Fruit fly (Drosophila melanogaster): Measurements from ENCODE around the gene ND-SGDH.

The ND-SGDH gene

DNA sequence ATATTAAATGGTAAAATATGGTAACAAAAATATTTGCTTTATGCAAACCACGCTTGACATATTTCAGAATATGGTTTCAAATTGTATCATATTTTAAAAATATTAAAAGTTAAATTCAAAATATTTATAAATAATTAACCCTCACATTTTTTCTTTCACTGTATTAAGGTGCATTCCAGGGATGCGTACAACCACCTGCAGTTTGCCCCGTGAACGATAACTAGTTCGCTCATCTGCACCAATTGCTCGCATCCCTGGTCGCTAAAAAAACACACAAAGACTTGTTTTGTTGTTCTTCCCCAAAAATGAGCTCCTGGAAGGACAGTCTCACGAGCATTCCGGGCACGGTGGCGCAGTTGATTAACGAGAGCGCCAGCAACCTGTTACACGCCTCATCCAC, 6.5 kb downstream of the ND-SGDH start, which contains the start of gene DEF8:
Gene DEF8, plus strand, starts transcription at position 229 of the 400 bp plus-strand sequence.
- no peak for TF ChIP-seq CrebA (GFP tag; optimal IDR thresholded peaks at IDR 0.05; ENCODE audit: borderline replicate concordance)
- peak; percentile 84 for TF ChIP-seq HLH106 (tag; optimal IDR thresholded peaks at IDR 0.05)
- no peak for TF ChIP-seq Mio (GFP tag; optimal IDR thresholded peaks at IDR 0.05)
- TF ChIP-seq dmrt93B (GFP tag; optimal IDR thresholded peaks at IDR 0.05): peak; percentile 23
- no peak for TF ChIP-seq Rel (GFP tag; optimal IDR thresholded peaks at IDR 0.05)
- TF ChIP-seq Rel (tag; optimal IDR thresholded peaks at IDR 0.05): peak; percentile 99
- TF ChIP-seq jim (GFP tag; optimal IDR thresholded peaks at IDR 0.05): no peak
- no peak for TF ChIP-seq sage (GFP tag; optimal IDR thresholded peaks at IDR 0.05)
- TF ChIP-seq rgr (GFP tag; optimal IDR thresholded peaks at IDR 0.05): peak; percentile 78
- peak; percentile 30 for TF ChIP-seq Hnf4 (GFP tag; optimal IDR thresholded peaks at IDR 0.05)
- TF ChIP-seq CG32264 (GFP tag; optimal IDR thresholded peaks at IDR 0.05): no peak
- TF ChIP-seq GATAd (GFP tag; optimal IDR thresholded peaks at IDR 0.05): no peak
- TF ChIP-seq woc (GFP tag; optimal IDR thresholded peaks at IDR 0.05): peak; percentile 71
- no peak for TF ChIP-seq tai (GFP tag; optimal IDR thresholded peaks at IDR 0.05)
- TF ChIP-seq fru (GFP tag; optimal IDR thresholded peaks at IDR 0.05): peak; percentile 65
- no peak for TF ChIP-seq N (GFP tag; optimal IDR thresholded peaks at IDR 0.05)
- peak; percentile 38 for TF ChIP-seq ey (GFP tag; optimal IDR thresholded peaks at IDR 0.05)
- peak; percentile 72 for TF ChIP-seq psq (GFP tag; optimal IDR thresholded peaks at IDR 0.05)
- no peak for TF ChIP-seq Dif (GFP tag; optimal IDR thresholded peaks at IDR 0.05; ENCODE audit: partially characterized antibody)
- TF ChIP-seq Hr78 (GFP tag; optimal IDR thresholded peaks at IDR 0.05): no peak
- TF ChIP-seq usp (GFP tag; optimal IDR thresholded peaks at IDR 0.05): no peak
- TF ChIP-seq OdsH (GFP tag; optimal IDR thresholded peaks at IDR 0.05): peak; percentile 78
- TF ChIP-seq Abd-B (GFP tag; optimal IDR thresholded peaks at IDR 0.05): no peak
- TF ChIP-seq Vsx2 (GFP tag; optimal IDR thresholded peaks at IDR 0.05; ENCODE audit: partially characterized antibody): no peak
- TF ChIP-seq sv (GFP tag; optimal IDR thresholded peaks at IDR 0.05): peak; percentile 30
- TF ChIP-seq Jra (GFP tag; optimal IDR thresholded peaks at IDR 0.05): no peak
- TF ChIP-seq br (GFP tag; optimal IDR thresholded peaks at IDR 0.05): peak; percentile 37
- peak; percentile 58 for TF ChIP-seq h (GFP tag; optimal IDR thresholded peaks at IDR 0.05)
- TF ChIP-seq dsf (GFP tag; optimal IDR thresholded peaks at IDR 0.05; ENCODE audit: borderline replicate concordance): no peak
- TF ChIP-seq Sp1 (GFP tag; optimal IDR thresholded peaks at IDR 0.05): peak; percentile 85
- peak in 1 of 2 experiments; percentile 76 for TF ChIP-seq foxo (GFP tag; optimal IDR thresholded peaks at IDR 0.05)
- TF ChIP-seq lola (GFP tag; optimal IDR thresholded peaks at IDR 0.05): no peak
- no peak for TF ChIP-seq Myc (optimal IDR thresholded peaks at IDR 0.05)
- TF ChIP-seq Dfd (GFP tag; optimal IDR thresholded peaks at IDR 0.05): no peak
- TF ChIP-seq dl (GFP tag; optimal IDR thresholded peaks at IDR 0.05; ENCODE audit: insufficient read depth in 1 of 2, partially characterized antibody in 2 of 2): no peak
- peak; percentile 78 for TF ChIP-seq Hr83 (GFP tag; optimal IDR thresholded peaks at IDR 0.05; ENCODE audit: poor library complexity, severe bottlenecking)
- TF ChIP-seq pan (optimal IDR thresholded peaks at IDR 0.05): no peak
- peak; percentile 52 for TF ChIP-seq CG9705 (GFP tag; optimal IDR thresholded peaks at IDR 0.05)
- TF ChIP-seq brk (GFP tag; optimal IDR thresholded peaks at IDR 0.05): peak; percentile 24

DNA sequence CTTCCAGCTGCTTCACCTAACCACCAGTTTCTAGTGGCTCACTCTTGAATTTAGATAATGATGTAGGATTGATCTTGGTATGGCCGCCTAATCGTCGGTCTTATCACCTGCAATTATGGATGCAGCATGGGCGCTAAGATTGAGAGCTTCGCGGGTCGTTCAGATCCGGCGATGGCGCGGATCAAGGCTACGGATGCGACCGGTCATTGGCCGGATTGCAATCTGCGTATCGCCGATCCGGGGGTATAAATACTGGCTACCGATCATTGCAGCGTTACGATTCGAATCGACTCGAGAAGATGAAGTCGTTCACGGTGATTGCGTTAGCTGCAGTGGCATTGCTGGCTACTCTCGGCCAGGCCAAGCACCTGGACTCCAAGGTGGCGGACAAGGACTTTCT, 9.3 kb downstream of the ND-SGDH start, which contains the start of gene Lsp2:
Gene Lsp2, plus strand, starts transcription at position 283 of the 400 bp plus-strand sequence.
- TF ChIP-seq lola (GFP tag; optimal IDR thresholded peaks at IDR 0.05) (no peak), Hnf4 (GFP tag; optimal IDR thresholded peaks at IDR 0.05) (peak; percentile 0)

DNA sequence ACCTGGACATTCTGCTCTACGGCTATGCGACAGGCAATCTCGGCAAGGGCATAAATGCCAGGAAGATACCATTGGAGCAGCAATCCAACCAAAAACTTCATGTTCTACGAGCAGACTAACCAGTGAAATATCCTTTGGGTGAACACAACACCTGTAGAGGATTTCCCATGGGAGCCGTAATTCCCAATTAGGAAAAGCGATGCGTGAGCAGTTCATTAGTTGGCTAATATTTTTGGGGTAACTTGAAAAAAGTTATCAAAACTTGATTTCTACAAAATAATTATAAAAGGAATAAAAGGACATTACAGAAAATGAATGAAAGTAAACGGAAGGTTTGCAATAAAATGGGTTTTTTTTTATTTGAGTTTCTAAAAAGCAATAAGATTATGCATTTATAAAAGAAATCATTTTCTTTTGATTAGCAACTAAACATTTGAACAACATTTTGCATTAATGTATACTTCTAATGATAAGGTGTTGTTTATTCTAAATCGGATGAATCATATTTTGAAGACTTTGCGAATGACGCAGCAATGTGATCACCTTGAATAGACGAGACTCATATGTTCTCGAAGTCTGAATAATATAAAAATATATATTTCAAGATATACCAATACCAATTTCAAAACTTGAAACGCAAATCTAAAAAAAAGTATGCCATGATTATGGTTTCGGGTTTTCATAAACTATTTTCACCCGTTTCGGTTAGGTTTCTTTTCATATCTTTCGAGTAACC, 10.9 kb downstream of the ND-SGDH start, which contains the start of the genes Ir68b and CG34241:
Gene Ir68b, minus strand, starts transcription at position 101 of the 736 bp plus-strand sequence.
Gene CG34241, plus strand, starts transcription at position 686 of the 736 bp plus-strand sequence.
- no peak for TF ChIP-seq usp (GFP tag; optimal IDR thresholded peaks at IDR 0.05)
- no peak for TF ChIP-seq foxo (GFP tag; optimal IDR thresholded peaks at IDR 0.05)
- TF ChIP-seq dmrt93B (GFP tag; optimal IDR thresholded peaks at IDR 0.05): no peak
- TF ChIP-seq pan (optimal IDR thresholded peaks at IDR 0.05): no peak
